Worm (Caenorhabditis elegans) whole organism, dauer: Measurements from ENCODE around the gene ttr-53.

Source experiments
- unc-62 ChIP-seq: sonication (generic microtip); optimal IDR thresholded peaks from 2 replicates; lab custom pipeline; 2017; ENCODE audit warnings: missing biosample characterization, missing genetic modification reagents, missing genetic modification characterization

Gene ttr-53

ce11 chrIV:10143640-10144039, 14.2 kb upstream of the ttr-53 start, which contains the start of gene msp-38:
Gene msp-38 (minus strand): TSS chrIV:10143740.
- no peak for TF ChIP-seq unc-62

ce11 chrIV:10144487-10144886, 13.4 kb upstream of the ttr-53 start:
- no peak for TF ChIP-seq unc-62

ce11 chrIV:10144909-10145308, 12.9 kb upstream of the ttr-53 start:
- TF ChIP-seq unc-62: no peak

- no peak for TF ChIP-seq unc-62
Measured at ce11 chrIV:10146885-10147284, 11.0 kb upstream of the ttr-53 start, which contains the start of gene T14G10.8. Gene T14G10.8 (minus strand): TSS chrIV:10146985.

- no peak for TF ChIP-seq unc-62
Measured at ce11 chrIV:10148938-10149337, 8.9 kb upstream of the ttr-53 start, which contains the start of gene pigs-1. Gene pigs-1 (minus strand): TSS chrIV:10149038.

- no peak for TF ChIP-seq unc-62
Measured at ce11 chrIV:10150552-10151004, 7.3 kb upstream of the ttr-53 start, which contains the start of gene tsp-12. Gene tsp-12 (minus strand): TSS chrIV:10150602.

ce11 chrIV:10151439-10151997, 6.3 kb upstream of the ttr-53 start, which contains the start of gene copg-1:
Gene copg-1 (plus strand): TSS chrIV:10151947.
- TF ChIP-seq unc-62: no peak

- no peak for TF ChIP-seq unc-62
Measured at ce11 chrIV:10153479-10153878, 4.4 kb upstream of the ttr-53 start.

ce11 chrIV:10155475-10155874, 2.4 kb upstream of the ttr-53 start, which contains the start of gene ttr-54:
Gene ttr-54 (plus strand): TSS chrIV:10155775.
- TF ChIP-seq unc-62: no peak

- no peak for TF ChIP-seq unc-62
Measured at ce11 chrIV:10157034-10157433, 804 bp upstream of the ttr-53 start.

ce11 chrIV:10161706-10162105, 3.9 kb downstream of the ttr-53 start, which contains the start of gene pps-1:
Gene pps-1 (plus strand): TSS chrIV:10162006.
- no peak for TF ChIP-seq unc-62

ce11 chrIV:10164086-10164485, 6.2 kb downstream of the ttr-53 start:
- no peak for TF ChIP-seq unc-62

- TF ChIP-seq unc-62: no peak
Measured at ce11 chrIV:10170808-10171207, 13.0 kb downstream of the ttr-53 start.

ce11 chrIV:10174328-10174727, 16.5 kb downstream of the ttr-53 start, which contains the start of gene pxf-1:
Gene pxf-1 (minus strand): TSS chrIV:10174341.
- no peak for TF ChIP-seq unc-62

ce11 chrIV:10174932-10175732, 17.3 kb downstream of the ttr-53 start:
- TF ChIP-seq unc-62: no peak

ce11 chrIV:10176252-10176730, 18.5 kb downstream of the ttr-53 start, which contains the start of gene rack-1:
Gene rack-1 (plus strand): TSS chrIV:10176680.
- TF ChIP-seq unc-62: no peak

ce11 chrIV:10177779-10178178, 19.9 kb downstream of the ttr-53 start, which contains the start of gene mspn-1:
Gene mspn-1 (plus strand): TSS chrIV:10177968.
- no peak for TF ChIP-seq unc-62
